Worm (Caenorhabditis elegans): ENCODE data around the gene col-132.

Gene col-132

ce11 chrIV:13066044-13066443 lies 24.8 kb downstream of the col-132 start:
- TF ChIP-seq D1046.2 (GFP tag; IDR thresholded peaks at IDR 0.05) = no peak
- TF ChIP-seq ZK337.2 (GFP tag; IDR thresholded peaks at IDR 0.05) = no peak
- TF ChIP-seq ctbp-1 (GFP tag; IDR thresholded peaks at IDR 0.05) = no peak
- TF ChIP-seq zfp-3 (GFP tag; conservative IDR thresholded peaks at IDR 0.05) = no peak
- no peak for TF ChIP-seq ztf-11 (tag; optimal IDR thresholded peaks at IDR 0.05)
- TF ChIP-seq aha-1 (tag) = peak; percentile 80
- TF ChIP-seq daf-19 (GFP tag; conservative IDR thresholded peaks at IDR 0.05) = no peak
- TF ChIP-seq spr-1 (tag; optimal IDR thresholded peaks at IDR 0.05) = no peak
- no peak for TF ChIP-seq nhr-6 (tag; optimal IDR thresholded peaks at IDR 0.05)
- no peak for TF ChIP-seq pqm-1 (tag; optimal IDR thresholded peaks at IDR 0.05)
- TF ChIP-seq set-16 (GFP tag; IDR thresholded peaks at IDR 0.05) = peak; percentile 68; the same call in 1 of the 2 replicates
- TF ChIP-seq dpl-1 (GFP tag; optimal IDR thresholded peaks at IDR 0.05) = no peak
- no peak for TF ChIP-seq lsy-2 (tag; optimal IDR thresholded peaks at IDR 0.05)
- TF ChIP-seq nhr-10 (tag; optimal IDR thresholded peaks at IDR 0.05) = no peak
- no peak for TF ChIP-seq mes-2 (tag; optimal IDR thresholded peaks at IDR 0.05; ENCODE audit: poor library complexity, severe bottlenecking)
- TF ChIP-seq egl-43 (GFP tag; IDR thresholded peaks at IDR 0.05) = 0 out of 2 replicates have a peak, but pooled peaks have one; percentile 36
- no peak for TF ChIP-seq tag-97 (GFP tag; IDR thresholded peaks at IDR 0.05)
- no peak for TF ChIP-seq mxl-2 (GFP tag; conservative IDR thresholded peaks at IDR 0.05)
- TF ChIP-seq nhr-28 (tag; optimal IDR thresholded peaks at IDR 0.05) = no peak

ce11 chrIV:13063714-13064113 lies 27.2 kb downstream of the col-132 start, which contains the start of gene scl-5:
Gene scl-5 (plus strand): TSS chrIV:13064014.
- TF ChIP-seq dmd-9 (GFP tag; IDR thresholded peaks at IDR 0.05) (no peak), hlh-11 (tag; optimal IDR thresholded peaks at IDR 0.05) (no peak), ces-1 (GFP tag; optimal IDR thresholded peaks at IDR 0.05) (no peak), dpl-1 (GFP tag; optimal IDR thresholded peaks at IDR 0.05) (no peak), unc-130 (GFP tag; optimal IDR thresholded peaks at IDR 0.05) (no peak), skn-1 (tag; optimal IDR thresholded peaks at IDR 0.05) (no peak), rbr-2 (tag; optimal IDR thresholded peaks at IDR 0.05) (no peak), php-3 (GFP tag; IDR thresholded peaks at IDR 0.05) (no peak), mes-2 (tag; optimal IDR thresholded peaks at IDR 0.05; ENCODE audit: poor library complexity, severe bottlenecking) (no peak), ceh-44 (GFP tag; IDR thresholded peaks at IDR 0.05) (no peak), aly-2 (tag; optimal IDR thresholded peaks at IDR 0.05) (no peak), lin-13 (GFP tag; optimal IDR thresholded peaks at IDR 0.05) (no peak)

ce11 chrIV:13059284-13059683 lies 31.6 kb downstream of the col-132 start, which contains the start of gene scl-3:
Gene scl-3 (plus strand): TSS chrIV:13059584.
- TF ChIP-seq zip-11 (GFP tag; IDR thresholded peaks at IDR 0.05) (no peak), egl-43 (GFP tag; IDR thresholded peaks at IDR 0.05) (no peak), aha-1 (tag) (peak; percentile 20)

DNA sequence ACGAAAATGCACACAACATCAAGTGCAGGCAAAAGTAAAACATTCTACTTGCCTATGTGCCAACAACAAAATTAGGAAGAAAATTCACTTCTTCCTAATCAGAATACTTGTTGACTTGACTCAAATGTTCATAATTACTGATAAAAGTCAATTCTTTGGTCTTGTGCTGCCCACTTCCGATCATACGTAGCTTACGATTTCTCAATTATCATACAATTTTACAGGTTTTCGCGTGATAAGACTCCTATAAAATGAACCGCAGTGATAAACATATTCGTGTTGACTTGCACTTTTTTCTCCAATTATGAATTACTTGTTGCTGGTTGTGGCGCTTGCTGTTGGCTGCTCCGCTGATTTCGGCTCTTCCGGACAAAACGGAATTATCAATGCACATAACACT lies 33.4 kb downstream of the col-132 start, which contains the start of gene scl-2:
scl-2 (plus strand) TSS at position 293 of the 400 bp plus-strand sequence.
- TF ChIP-seq F26F4.8 (GFP tag; conservative IDR thresholded peaks at IDR 0.05) (no peak), ztf-11 (tag; optimal IDR thresholded peaks at IDR 0.05) (no peak), spr-1 (tag; optimal IDR thresholded peaks at IDR 0.05) (no peak), nhr-237 (tag; optimal IDR thresholded peaks at IDR 0.05) (no peak), php-3 (GFP tag; IDR thresholded peaks at IDR 0.05) (peak; percentile 87), mes-2 (tag; optimal IDR thresholded peaks at IDR 0.05; ENCODE audit: poor library complexity, severe bottlenecking) (peak; percentile 20), cey-2 (tag; optimal IDR thresholded peaks at IDR 0.05; ENCODE audit: borderline replicate concordance, insufficient read depth) (no peak), ceh-62 (tag; optimal IDR thresholded peaks at IDR 0.05) (no peak), dmd-6 (GFP tag; IDR thresholded peaks at IDR 0.05) (peak; percentile 92), lin-15B (tag; optimal IDR thresholded peaks at IDR 0.05) (no peak), Y48G9A.11 (GFP tag; IDR thresholded peaks at IDR 0.05) (no peak), nhr-48 (tag; optimal IDR thresholded peaks at IDR 0.05) (no peak), nhr-42 (GFP tag; IDR thresholded peaks at IDR 0.05) (no peak), set-16 (GFP tag; IDR thresholded peaks at IDR 0.05) (no peak), aha-1 (tag) (peak; percentile 63), lin-1 (GFP tag; IDR thresholded peaks at IDR 0.05) (peak; percentile 75; the same call in 1 of the 2 replicates), ceh-82 (tag; optimal IDR thresholded peaks at IDR 0.05) (no peak), dve-1 (tag; optimal IDR thresholded peaks at IDR 0.05; ENCODE audit: insufficient read depth) (peak; percentile 88), T20F7.1 (GFP tag; optimal IDR thresholded peaks at IDR 0.05) (no peak), egl-27 (tag; optimal IDR thresholded peaks at IDR 0.05) (no peak), lsy-2 (tag; optimal IDR thresholded peaks at IDR 0.05) (no peak), unc-130 (GFP tag; optimal IDR thresholded peaks at IDR 0.05) (no peak), F10B5.3 (tag; optimal IDR thresholded peaks at IDR 0.05) (no peak), ZK337.2 (GFP tag; IDR thresholded peaks at IDR 0.05) (no peak), lin-38 (GFP tag; IDR thresholded peaks at IDR 0.05) (no peak)

Measured in whole organism, L4 larva.